Worm (Caenorhabditis elegans): ENCODE measurements around the gene F53A2.11.
A peak's percentile ranks its signal among the peaks of the same experiment; 100 is the strongest.

The F53A2.11 gene

DNA sequence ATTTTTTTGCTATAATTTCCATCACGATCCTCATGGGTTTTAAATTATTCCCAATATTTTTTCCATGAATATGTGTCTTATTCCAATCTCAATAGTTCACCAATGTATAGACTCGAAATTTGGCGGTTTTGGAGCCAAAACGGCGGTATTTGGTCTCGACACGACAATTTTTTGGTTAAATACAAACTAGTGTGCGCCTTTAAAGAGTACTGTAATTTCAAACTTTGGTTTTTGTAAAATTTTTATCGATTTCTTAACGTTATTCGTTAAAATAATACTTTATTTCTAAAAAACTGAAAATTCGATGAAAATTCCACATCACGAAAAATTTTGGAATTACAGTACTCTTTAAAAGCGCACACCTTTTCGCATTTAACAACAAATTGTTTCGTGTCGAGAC is 7.8 kb downstream of the F53A2.11 start:
- TF ChIP-seq unc-42 (tag; optimal IDR thresholded peaks at IDR 0.05) (no peak), gmeb-2 (tag; optimal IDR thresholded peaks at IDR 0.05) (no peak), pat-9 (tag; optimal IDR thresholded peaks at IDR 0.05) (no peak), tbx-7 (tag; optimal IDR thresholded peaks at IDR 0.05) (no peak), hlh-13 (GFP tag; optimal IDR thresholded peaks at IDR 0.05) (no peak), eyg-1 (tag; optimal IDR thresholded peaks at IDR 0.05) (no peak), lin-11 (tag; optimal IDR thresholded peaks at IDR 0.05) (no peak), unc-55 (GFP tag; optimal IDR thresholded peaks at IDR 0.05) (no peak), pros-1 (tag; optimal IDR thresholded peaks at IDR 0.05) (no peak), ceh-34 (tag; optimal IDR thresholded peaks at IDR 0.05) (no peak), ceh-30 (tag; optimal IDR thresholded peaks at IDR 0.05) (no peak), madf-2 (tag; optimal IDR thresholded peaks at IDR 0.05) (no peak), ref-2 (tag; optimal IDR thresholded peaks at IDR 0.05) (no peak), dmd-4 (tag; optimal IDR thresholded peaks at IDR 0.05; ENCODE audit: borderline replicate concordance) (no peak), ceh-31 (tag; optimal IDR thresholded peaks at IDR 0.05) (no peak), rnt-1 (tag; optimal IDR thresholded peaks at IDR 0.05) (no peak), ceh-2 (tag; optimal IDR thresholded peaks at IDR 0.05) (no peak), hlh-6 (tag; optimal IDR thresholded peaks at IDR 0.05) (no peak), ztf-16 (tag; optimal IDR thresholded peaks at IDR 0.05) (no peak)

DNA sequence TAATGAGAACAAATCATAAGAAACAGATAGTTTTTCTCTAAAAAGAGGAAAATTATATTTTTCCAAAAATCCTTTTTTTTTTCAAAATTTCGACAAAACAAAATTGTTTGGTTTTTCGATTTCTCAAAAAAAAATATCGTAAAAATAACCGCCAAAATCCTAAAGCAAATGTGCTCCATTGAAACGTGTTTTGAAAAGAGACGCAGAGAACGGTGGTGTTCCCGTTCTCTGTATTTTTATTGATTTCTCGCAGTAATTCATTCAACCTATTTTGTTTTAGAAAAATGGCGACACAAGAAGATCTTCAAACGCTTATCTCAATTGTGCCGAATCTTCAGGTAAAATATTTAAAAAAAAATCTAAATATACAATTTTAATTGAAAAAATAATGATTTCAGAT is 8.7 kb downstream of the F53A2.11 start, which contains the start of gene Y43F4B.10:
Y43F4B.10 (plus strand) TSS at position 281 of the 400 bp plus-strand sequence.
- TF ChIP-seq T23F11.4 (GFP tag; optimal IDR thresholded peaks at IDR 0.05) = no peak
- TF ChIP-seq ceh-48 (tag; optimal IDR thresholded peaks at IDR 0.05) = peak; percentile 77
- TF ChIP-seq pax-1 (tag; optimal IDR thresholded peaks at IDR 0.05) = peak; percentile 40
- TF ChIP-seq nfya-1 (tag; optimal IDR thresholded peaks at IDR 0.05) = peak; percentile 10
- TF ChIP-seq elt-4 (tag; optimal IDR thresholded peaks at IDR 0.05) = no peak

ce11 chrIII:13310552-13310951 is 11.9 kb downstream of the F53A2.11 start:
- TF ChIP-seq pat-9 (tag; optimal IDR thresholded peaks at IDR 0.05) = no peak

DNA sequence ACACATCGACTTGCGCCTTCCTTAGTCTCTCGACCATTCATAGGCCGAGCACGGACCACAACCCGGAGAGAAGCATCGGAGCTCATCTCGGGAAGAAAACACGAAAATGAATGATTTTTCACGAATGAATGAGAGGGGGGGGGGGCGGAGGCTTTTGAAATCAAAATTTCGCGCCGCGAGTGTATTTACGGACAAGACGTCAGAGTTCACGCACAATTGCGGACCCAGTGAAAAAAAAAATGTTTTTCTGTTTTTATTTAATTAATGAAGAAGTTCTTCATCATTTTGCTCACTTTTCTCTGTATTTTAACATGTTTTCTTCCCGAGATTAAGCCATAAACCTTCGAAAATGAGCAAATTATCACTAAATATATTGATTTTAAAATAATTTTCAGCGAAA is 15.4 kb downstream of the F53A2.11 start, which contains the start of the genes klp-19 and slc-36.1:
klp-19 (minus strand) TSS at position 153 of the 400 bp plus-strand sequence.
slc-36.1 (plus strand) TSS at position 396 of the 400 bp plus-strand sequence.
- TF ChIP-seq ceh-24 (tag; optimal IDR thresholded peaks at IDR 0.05) = no peak
- peak; percentile 42 for TF ChIP-seq nfya-1 (tag; optimal IDR thresholded peaks at IDR 0.05)
- no peak for TF ChIP-seq ceh-19 (GFP tag; optimal IDR thresholded peaks at IDR 0.05)
- TF ChIP-seq unc-42 (tag; optimal IDR thresholded peaks at IDR 0.05) = peak; percentile 78
- peak; percentile 12 for TF ChIP-seq ceh-34 (tag; optimal IDR thresholded peaks at IDR 0.05)
- TF ChIP-seq ceh-31 (tag; optimal IDR thresholded peaks at IDR 0.05) = peak; percentile 12

DNA sequence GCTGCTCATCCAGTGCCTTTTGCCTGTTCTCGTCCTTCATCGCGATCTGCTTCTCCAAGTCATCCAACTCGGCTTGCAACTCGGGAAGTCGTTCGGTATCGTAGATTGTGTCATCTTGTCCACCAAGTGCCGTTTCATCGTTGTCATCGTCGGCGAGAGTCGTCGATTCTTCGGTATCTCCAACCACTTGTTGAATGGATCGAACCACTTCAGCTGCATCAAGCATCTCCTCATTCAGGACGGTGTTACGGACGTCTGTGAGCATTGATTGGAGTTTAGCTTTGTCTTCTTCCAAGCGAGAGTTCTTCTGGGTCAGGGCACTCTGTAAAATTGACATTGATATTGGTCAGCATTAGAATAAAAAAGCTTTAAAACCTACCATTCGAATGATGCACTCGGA is 16.9 kb downstream of the F53A2.11 start:
- TF ChIP-seq dve-1 (tag; optimal IDR thresholded peaks at IDR 0.05) (no peak), ceh-22 (tag; optimal IDR thresholded peaks at IDR 0.05) (no peak), elt-4 (tag; optimal IDR thresholded peaks at IDR 0.05) (no peak), elt-2 (tag; optimal IDR thresholded peaks at IDR 0.05) (no peak), hlh-6 (tag; optimal IDR thresholded peaks at IDR 0.05) (no peak), hlh-30 (tag; optimal IDR thresholded peaks at IDR 0.05; ENCODE audit: insufficient read depth) (no peak), unc-3 (GFP tag; conservative IDR thresholded peaks at IDR 0.05) (no peak), unc-3 (tag; optimal IDR thresholded peaks at IDR 0.05) (no peak), npax-4 (tag; optimal IDR thresholded peaks at IDR 0.05) (no peak), ceh-6 (GFP tag; optimal IDR thresholded peaks at IDR 0.05) (no peak), nhr-232 (tag; optimal IDR thresholded peaks at IDR 0.05) (no peak), ref-2 (tag; optimal IDR thresholded peaks at IDR 0.05) (no peak), pros-1 (tag; optimal IDR thresholded peaks at IDR 0.05) (no peak), gmeb-2 (tag; optimal IDR thresholded peaks at IDR 0.05) (no peak), ceh-34 (tag; optimal IDR thresholded peaks at IDR 0.05) (no peak), lin-11 (tag; optimal IDR thresholded peaks at IDR 0.05) (no peak), zip-5 (tag; optimal IDR thresholded peaks at IDR 0.05) (no peak)
